Fruit fly (Drosophila melanogaster) whole organism, embryonic: ENCODE results near the gene Rpn10.

Experiments used
- Ada2b ChIP-seq: fragments of 200-800 bp; sonication (Bioruptor generic); IDR thresholded peaks from 2 replicates; pipeline ENCODE4 v1.3.6; 2022; ENCODE audit warnings: missing biosample characterization, missing genetic modification characterization
- Blimp-1 ChIP-seq: fragments of 200-800 bp; sonication (Bioruptor generic); optimal IDR thresholded peaks from 3 replicates; lab custom pipeline; 2018; ENCODE audit warnings: missing biosample characterization, missing genetic modification characterization, mild to moderate bottlenecking, moderate library complexity, missing genetic modification reagents
- CG10543 ChIP-seq: fragments of 200-800 bp; sonication (Bioruptor generic); optimal IDR thresholded peaks from 3 replicates; lab custom pipeline; 2017; ENCODE audit warnings: missing biosample characterization, mild to moderate bottlenecking, missing genetic modification characterization, moderate library complexity
- CG10959 ChIP-seq: fragments of 200-800 bp; sonication (Bioruptor generic); IDR thresholded peaks from 2 replicates; pipeline ENCODE4 v1.3.6; 2022; ENCODE audit warnings: missing biosample characterization, missing genetic modification characterization
- CG11093 ChIP-seq: fragments of 200-800 bp; sonication (Bioruptor generic); IDR thresholded peaks from 3 replicates; pipeline ENCODE4 v1.3.6; 2022; ENCODE audit warnings: missing biosample characterization, missing genetic modification characterization
- CG12744 ChIP-seq: fragments of 200-800 bp; sonication (Bioruptor generic); optimal IDR thresholded peaks from 2 replicates; lab custom pipeline; 2016; ENCODE audit warnings: missing biosample characterization, missing genetic modification characterization
- CG12942 ChIP-seq: fragments of 200-800 bp; sonication (Bioruptor generic); optimal IDR thresholded peaks from 3 replicates; lab custom pipeline; 2016; ENCODE audit warnings: missing biosample characterization, missing genetic modification characterization
- CG13424 ChIP-seq: fragments of 200-800 bp; sonication (Bioruptor generic); optimal IDR thresholded peaks from 2 replicates; lab custom pipeline; 2019; ENCODE audit warnings: missing biosample characterization, mild to moderate bottlenecking, missing genetic modification characterization, moderate library complexity
- CG16779 ChIP-seq: fragments of 200-800 bp; sonication (Bioruptor generic); IDR thresholded peaks from 2 replicates; pipeline ENCODE4 v1.3.6; 2022; ENCODE audit warnings: missing biosample characterization, missing genetic modification characterization
- CG17612 ChIP-seq: fragments of 200-800 bp; sonication (Bioruptor generic); IDR thresholded peaks from 2 replicates; pipeline ENCODE4 v1.3.6; 2022; ENCODE audit warnings: missing biosample characterization, missing genetic modification characterization
- CG32767 ChIP-seq: fragments of 200-800 bp; sonication (Bioruptor generic); IDR thresholded peaks from 2 replicates; pipeline ENCODE4 v1.3.6; 2022; ENCODE audit warnings: missing biosample characterization, missing genetic modification characterization
- CG3407 ChIP-seq: fragments of 200-800 bp; sonication (Bioruptor generic); optimal IDR thresholded peaks from 2 replicates; lab custom pipeline; 2018; ENCODE audit warnings: missing biosample characterization, mild to moderate bottlenecking, missing genetic modification characterization
- CG34422 ChIP-seq: fragments of 200-800 bp; sonication (Bioruptor generic); IDR thresholded peaks from 3 replicates; pipeline ENCODE4 v1.3.6; 2022; ENCODE audit warnings: missing biosample characterization, missing genetic modification characterization
- CG42726 ChIP-seq: fragments of 200-800 bp; sonication (Bioruptor generic); IDR thresholded peaks from 2 replicates; pipeline ENCODE4 v1.3.6; 2022; ENCODE audit warnings: missing biosample characterization, missing genetic modification characterization; ENCODE audit not compliant: partially characterized antibody
- CG5245 ChIP-seq: fragments of 200-800 bp; sonication (Bioruptor generic); optimal IDR thresholded peaks from 3 replicates; lab custom pipeline; 2016; ENCODE audit warnings: missing biosample characterization, missing genetic modification characterization
- CG6654 ChIP-seq: fragments of 200-800 bp; sonication (Bioruptor generic); optimal IDR thresholded peaks from 2 replicates; lab custom pipeline; 2017; ENCODE audit warnings: missing biosample characterization, mild to moderate bottlenecking, missing genetic modification characterization
- CG6791 ChIP-seq: fragments of 200-800 bp; sonication (Bioruptor generic); IDR thresholded peaks from 3 replicates; pipeline ENCODE4 v1.3.6; 2022; ENCODE audit warnings: missing biosample characterization, missing genetic modification characterization; ENCODE audit not compliant: partially characterized antibody
- CG8089 ChIP-seq: fragments of 200-800 bp; sonication (Bioruptor generic); optimal IDR thresholded peaks from 3 replicates; lab custom pipeline; 2016; ENCODE audit warnings: missing biosample characterization, missing genetic modification characterization
- CG8944 ChIP-seq: fragments of 200-800 bp; sonication (Bioruptor generic); optimal IDR thresholded peaks from 3 replicates; lab custom pipeline; 2016; ENCODE audit warnings: missing biosample characterization, missing genetic modification characterization
- Dbx ChIP-seq: fragments of 200-800 bp; sonication (Bioruptor generic); IDR thresholded peaks from 3 replicates; pipeline ENCODE4 v1.3.6; 2022; ENCODE audit warnings: missing biosample characterization, missing genetic modification characterization
- Dfd ChIP-seq, 2 experiments: fragments of >200 bp; optimal IDR thresholded peaks; 2 replicates each; lab custom pipeline; 2017; ENCODE audit warnings: missing biosample characterization in 2 of 2, missing genetic modification characterization in 2 of 2
- Dll ChIP-seq: fragments of 200-800 bp; sonication (Bioruptor generic); IDR thresholded peaks from 4 replicates; pipeline ENCODE4 v1.3.6; 2022; ENCODE audit warnings: missing biosample characterization, missing genetic modification characterization; ENCODE audit not compliant: partially characterized antibody
- Doc2 ChIP-seq: fragments of 200-800 bp; sonication (Bioruptor generic); IDR thresholded peaks from 2 replicates; pipeline ENCODE4 v1.3.6; 2022; ENCODE audit warnings: missing biosample characterization, missing genetic modification characterization
- Eip74EF ChIP-seq, 2 experiments: fragments of 200-800 bp in 1 of 2; fragments of >200 bp in 1 of 2; sonication (Bioruptor generic) in 1 of 2; optimal IDR thresholded peaks; 2 replicates each; lab custom pipeline; 2017 to 2019; ENCODE audit warnings: missing biosample characterization in 2 of 2, missing genetic modification characterization in 2 of 2, mild to moderate bottlenecking in 1 of 2, moderate library complexity in 1 of 2
- H15 ChIP-seq: fragments of 200-800 bp; sonication (Bioruptor generic); IDR thresholded peaks from 3 replicates; pipeline ENCODE4 v1.3.6; 2022; ENCODE audit warnings: missing biosample characterization, missing genetic modification characterization
- HmgD ChIP-seq: fragments of 200-800 bp; sonication (Bioruptor generic); optimal IDR thresholded peaks from 3 replicates; lab custom pipeline; 2016; ENCODE audit warnings: missing biosample characterization, missing genetic modification characterization
- Hr78 ChIP-seq, 2 experiments: fragments of 200-800 bp in 1 of 2; fragments of >200 bp in 1 of 2; sonication (Bioruptor generic) in 1 of 2; optimal IDR thresholded peaks; 2 replicates each; lab custom pipeline; 2017 to 2019; ENCODE audit warnings: missing biosample characterization in 2 of 2, missing genetic modification characterization in 2 of 2, mild to moderate bottlenecking in 1 of 2, moderate library complexity in 1 of 2
- Jarid2 ChIP-seq: fragments of 200-800 bp; sonication (Bioruptor generic); optimal IDR thresholded peaks from 3 replicates; lab custom pipeline; 2017; ENCODE audit warnings: mild to moderate bottlenecking, missing biosample characterization, missing genetic modification reagents, missing genetic modification characterization
- NK7.1 ChIP-seq: fragments of 200-800 bp; sonication (Bioruptor generic); optimal IDR thresholded peaks from 3 replicates; lab custom pipeline; 2016; ENCODE audit warnings: missing biosample characterization, missing genetic modification characterization
- Scr ChIP-seq: fragments of 200-800 bp; sonication (Bioruptor generic); IDR thresholded peaks from 2 replicates; pipeline ENCODE4 v1.3.6; 2022; ENCODE audit warnings: missing biosample characterization, missing genetic modification characterization; ENCODE audit not compliant: partially characterized antibody
- bcd ChIP-seq: fragments of 200-800 bp; sonication (Bioruptor generic); optimal IDR thresholded peaks from 2 replicates; lab custom pipeline; 2017; ENCODE audit warnings: missing biosample characterization, mild to moderate bottlenecking, missing genetic modification characterization
- bsh ChIP-seq, 2 experiments: fragments of 200-800 bp; sonication (Bioruptor generic); optimal IDR thresholded peaks; 2 replicates each; lab custom pipeline; 2017 to 2018; ENCODE audit warnings: mild to moderate bottlenecking in 2 of 2, missing biosample characterization in 2 of 2, missing genetic modification characterization in 2 of 2, moderate library complexity in 1 of 2
- cg ChIP-seq: fragments of 200-800 bp; sonication (Bioruptor generic); optimal IDR thresholded peaks from 3 replicates; lab custom pipeline; 2019; ENCODE audit warnings: missing biosample characterization, mild to moderate bottlenecking, missing genetic modification characterization, moderate library complexity
- chm ChIP-seq: fragments of 200-800 bp; sonication (Bioruptor generic); IDR thresholded peaks from 2 replicates; pipeline ENCODE4 v1.3.6; 2022; ENCODE audit warnings: missing biosample characterization, missing genetic modification characterization
- ci ChIP-seq: fragments of 200-800 bp; sonication (Bioruptor generic); IDR thresholded peaks from 3 replicates; pipeline ENCODE4 v1.3.6; 2022; ENCODE audit warnings: missing biosample characterization, missing genetic modification characterization
- cwo ChIP-seq: fragments of 200-800 bp; sonication (Bioruptor generic); optimal IDR thresholded peaks from 3 replicates; lab custom pipeline; 2017; ENCODE audit warnings: missing biosample characterization, missing genetic modification characterization, mild to moderate bottlenecking, moderate library complexity, missing genetic modification reagents
- insv ChIP-seq, 2 experiments: fragments of 200-800 bp; sonication (Bioruptor generic); optimal IDR thresholded peaks; 3 replicates each; lab custom pipeline; 2016 to 2018; ENCODE audit warnings: missing biosample characterization in 2 of 2, missing genetic modification characterization in 2 of 2
- nom ChIP-seq: fragments of 200-800 bp; sonication (Bioruptor generic); optimal IDR thresholded peaks from 2 replicates; lab custom pipeline; 2017; ENCODE audit warnings: missing biosample characterization, missing genetic modification characterization, mild to moderate bottlenecking, moderate library complexity, missing genetic modification reagents
- odd ChIP-seq: fragments of 200-800 bp; sonication (Bioruptor generic); optimal IDR thresholded peaks from 2 replicates; lab custom pipeline; 2017; ENCODE audit warnings: missing biosample characterization, mild to moderate bottlenecking, missing genetic modification characterization
- org-1 ChIP-seq: fragments of 200-800 bp; sonication (Bioruptor generic); optimal IDR thresholded peaks from 2 replicates; lab custom pipeline; 2017; ENCODE audit warnings: missing biosample characterization, missing genetic modification characterization
- pan ChIP-seq, 4 experiments: fragments of >200 bp in 3 of 4; fragments of 200-800 bp in 1 of 4; sonication (Bioruptor generic) in 1 of 4; optimal IDR thresholded peaks in 3 of 4; IDR thresholded peaks in 1 of 4; 2 replicates each; pipeline versions ENCODE4 v1.3.6 to Lab custom; 2017 to 2022; ENCODE audit warnings: missing biosample characterization in 2 of 4, missing genetic modification characterization in 2 of 4, mixed read lengths in 1 of 4
- phol ChIP-seq: fragments of 200-800 bp; sonication (Bioruptor generic); optimal IDR thresholded peaks from 3 replicates; lab custom pipeline; 2018; ENCODE audit warnings: missing biosample characterization, mild to moderate bottlenecking, missing genetic modification characterization, moderate library complexity
- pnt ChIP-seq: fragments of 200-800 bp; sonication (Bioruptor generic); optimal IDR thresholded peaks from 3 replicates; lab custom pipeline; 2016; ENCODE audit warnings: missing biosample characterization, missing genetic modification characterization
- rib ChIP-seq: fragments of 200-800 bp; sonication (Bioruptor generic); IDR thresholded peaks from 2 replicates; pipeline ENCODE4 v1.3.6; 2022; ENCODE audit warnings: missing biosample characterization, missing genetic modification characterization
- sens ChIP-seq: fragments of 200-800 bp; sonication (Bioruptor generic); peaks from one replicate; lab custom pipeline; 2016; ENCODE audit warnings: missing biosample characterization, missing genetic modification characterization
- slbo ChIP-seq: fragments of 200-800 bp; sonication (Bioruptor generic); IDR thresholded peaks from 2 replicates; pipeline ENCODE4 v1.3.6; 2022; ENCODE audit warnings: missing biosample characterization, missing genetic modification characterization
- wek ChIP-seq: fragments of 200-800 bp; sonication (Bioruptor generic); optimal IDR thresholded peaks from 3 replicates; lab custom pipeline; 2018; ENCODE audit warnings: missing biosample characterization, mild to moderate bottlenecking, missing genetic modification characterization, moderate library complexity
- zfh2 ChIP-seq: fragments of 200-800 bp; sonication (Bioruptor generic); optimal IDR thresholded peaks from 2 replicates; lab custom pipeline; 2016; ENCODE audit warnings: missing biosample characterization, missing genetic modification characterization

The Rpn10 gene

dm6 chr3L:21507354-21507928, 29.4 kb upstream of the Rpn10 start, which contains the start of the genes Glg1 and M6 (continued):
- TF ChIP-seq CG16779 (GFP tag; lab: Robert Waterston, UW) = no peak
- no peak for TF ChIP-seq CG5245
- no peak for TF ChIP-seq Eip74EF (GFP tag; optimal IDR thresholded peaks at IDR 0.05; lab: Kevin White, UChicago)
- TF ChIP-seq Ada2b (GFP tag; lab: Robert Waterston, UW) = peak; percentile 40; the same call in 1 of the 2 replicates
- TF ChIP-seq ci = peak; percentile 43; the same call in 1 of the 3 replicates
- TF ChIP-seq pnt (GFP tag; lab: Kevin White, UChicago) = peak; percentile 37
- peak; percentile 96 for TF ChIP-seq Dll (GFP tag; lab: Robert Waterston, UW)
- TF ChIP-seq nom = no peak
- peak; percentile 47 for TF ChIP-seq cwo (GFP tag; lab: Kevin White, UChicago)
- peak; percentile 36 for TF ChIP-seq Blimp-1 (GFP tag; lab: Kevin White, UChicago)
- TF ChIP-seq odd (GFP tag; lab: Kevin White, UChicago) = no peak
- TF ChIP-seq bsh (GFP tag; optimal IDR thresholded peaks at IDR 0.05; lab: Kevin White, UChicago) = peak in 1 of 2 experiments; percentile 49
- no peak for TF ChIP-seq Doc2 (GFP tag; lab: Robert Waterston, UW)
- no peak for TF ChIP-seq wek
- peak; percentile 95 for TF ChIP-seq phol (tag; lab: Kevin White, UChicago)
- TF ChIP-seq CG17612 (GFP tag; lab: Robert Waterston, UW) = no peak
- TF ChIP-seq cg = no peak
- TF ChIP-seq CG11093 (GFP tag; lab: Robert Waterston, UW) = no peak
- peak; percentile 46; the same call in 1 of the 2 replicates for TF ChIP-seq chm
- TF ChIP-seq CG13424 (tag; lab: Kevin White, UChicago) = peak; percentile 74
- peak; percentile 92 for TF ChIP-seq CG6791 (GFP tag; lab: Robert Waterston, UW)
- TF ChIP-seq CG3407 = no peak
- TF ChIP-seq Hr78 (GFP tag; optimal IDR thresholded peaks at IDR 0.05; lab: Kevin White, UChicago) = peak in 1 of 2 experiments; percentile 40
- TF ChIP-seq insv (GFP tag; optimal IDR thresholded peaks at IDR 0.05; lab: Kevin White, UChicago) = peak in 1 of 2 experiments; percentile 32
- peak; percentile 29; the same call in 1 of the 3 replicates for TF ChIP-seq H15
- TF ChIP-seq CG10543 (GFP tag; lab: Kevin White, UChicago) = peak; percentile 69
- TF ChIP-seq CG42726 (GFP tag; lab: Robert Waterston, UW) = peak; percentile 94
- peak; percentile 58 for TF ChIP-seq CG8944 (GFP tag; lab: Kevin White, UChicago)
- peak; percentile 17 for TF ChIP-seq CG8089 (GFP tag; lab: Kevin White, UChicago)
- TF ChIP-seq HmgD = peak; percentile 42
- TF ChIP-seq CG6654 (GFP tag; lab: Kevin White, UChicago) = no peak
- no peak for TF ChIP-seq NK7.1 (GFP tag; lab: Kevin White, UChicago)
- TF ChIP-seq CG10959 (GFP tag; lab: Robert Waterston, UW) = no peak
- peak; percentile 85 for TF ChIP-seq slbo (GFP tag; lab: Robert Waterston, UW)
- TF ChIP-seq Dbx (GFP tag; lab: Robert Waterston, UW) = peak; percentile 74
- peak; percentile 40 for TF ChIP-seq Jarid2
- TF ChIP-seq CG12744 (GFP tag; lab: Kevin White, UChicago) = peak; percentile 48
- no peak for TF ChIP-seq pan (optimal IDR thresholded peaks at IDR 0.05; lab: Kevin White, UChicago)
- TF ChIP-seq pan (GFP tag; optimal IDR thresholded peaks at IDR 0.05 in 1 of 2, IDR thresholded peaks at IDR 0.05 in 1 of 2) = peak in 1 of 2 experiments; percentile 43
- TF ChIP-seq Scr (GFP tag; lab: Robert Waterston, UW) = peak; percentile 96
- peak; percentile 76 for TF ChIP-seq zfh2 (GFP tag; lab: Kevin White, UChicago)
- peak; percentile 95 for TF ChIP-seq sens
- TF ChIP-seq CG12942 (GFP tag; lab: Kevin White, UChicago) = peak; percentile 46
- peak; percentile 76; the same call in 1 of the 2 replicates for TF ChIP-seq CG32767 (GFP tag; lab: Robert Waterston, UW)
- TF ChIP-seq Dfd (GFP tag; optimal IDR thresholded peaks at IDR 0.05; lab: Kevin White, UChicago) = no peak
- TF ChIP-seq rib = no peak
- no peak; the same call in 2 of the 3 replicates for TF ChIP-seq CG34422
- TF ChIP-seq bcd (GFP tag; lab: Kevin White, UChicago) = peak; percentile 88
- TF ChIP-seq org-1 (GFP tag; lab: Kevin White, UChicago) = peak; percentile 31
